Worm (Caenorhabditis elegans): Measurements from ENCODE around the gene nhr-11.

DNA sequence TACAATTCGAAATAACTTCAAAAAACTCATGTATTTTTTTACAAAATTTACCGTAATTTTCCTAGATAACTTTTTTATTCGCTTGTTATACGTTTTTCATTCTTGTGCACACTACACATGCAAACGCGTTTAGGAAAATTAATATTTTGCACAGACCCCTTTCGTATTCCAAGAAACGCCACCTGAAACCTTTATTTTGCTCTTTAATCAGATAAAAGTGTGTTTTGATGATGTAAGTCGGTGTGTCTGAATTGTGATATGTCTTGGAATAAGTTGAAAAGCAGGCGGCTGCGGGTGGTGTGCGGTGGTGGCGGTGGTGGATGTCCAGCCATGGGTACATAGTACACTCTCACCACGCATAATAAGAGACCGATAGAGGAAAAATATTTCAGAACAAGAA is 16.4 kb upstream of the nhr-11 start:
- TF ChIP-seq nhr-77 (tag; optimal IDR thresholded peaks at IDR 0.05): no peak
- no peak for TF ChIP-seq aly-2 (tag; optimal IDR thresholded peaks at IDR 0.05)
- no peak for TF ChIP-seq zag-1 (tag; optimal IDR thresholded peaks at IDR 0.05)
- no peak for TF ChIP-seq lsy-12 (tag; optimal IDR thresholded peaks at IDR 0.05)
- no peak for TF ChIP-seq ztf-4 (tag; optimal IDR thresholded peaks at IDR 0.05)
- TF ChIP-seq skn-1 (tag; optimal IDR thresholded peaks at IDR 0.05): no peak

Measured in whole organism, L3 larva.